Worm (Caenorhabditis elegans) whole organism, L1 larva: ENCODE results near the gene cyp-13A1.

ENCODE experiments used
- lin-35 ChIP-seq, 2 experiments: fragments of 150-350 bp; optimal IDR thresholded peaks; 2 replicates each; lab custom pipeline; 2014; ENCODE audit warnings: missing biosample characterization in 2 of 2, missing genetic modification characterization in 2 of 2, missing genetic modification reagents in 2 of 2
- lsy-2 ChIP-seq, 2 experiments: fragments of 150-350 bp; optimal IDR thresholded peaks; 2 replicates each; lab custom pipeline; 2014; ENCODE audit warnings: missing biosample characterization in 2 of 2, missing genetic modification characterization in 2 of 2
- mab-9 ChIP-seq: fragments of 200-800 bp; sonication (Bioruptor generic); IDR thresholded peaks from 2 replicates; pipeline ENCODE4 v1.3.6; 2022; ENCODE audit warnings: missing genetic modification reagents, missing genetic modification characterization, missing compliant biosample characterization
- mep-1 ChIP-seq: fragments of 150-350 bp; optimal IDR thresholded peaks from 2 replicates; lab custom pipeline; 2014; ENCODE audit warnings: missing biosample characterization, missing genetic modification characterization
- nhr-11 ChIP-seq: fragments of 150-350 bp; optimal IDR thresholded peaks from 2 replicates; lab custom pipeline; 2014; ENCODE audit warnings: missing biosample characterization, missing genetic modification characterization
- nhr-76 ChIP-seq: sonication (generic microtip); optimal IDR thresholded peaks from 2 replicates; lab custom pipeline; 2017; ENCODE audit warnings: missing biosample characterization, missing genetic modification characterization
- pqm-1 ChIP-seq: sonication (generic microtip); optimal IDR thresholded peaks from 3 replicates; lab custom pipeline; 2017; ENCODE audit warnings: missing biosample characterization, missing genetic modification characterization
- zag-1 ChIP-seq: fragments of 150-350 bp; optimal IDR thresholded peaks from 2 replicates; lab custom pipeline; 2014; ENCODE audit warnings: missing biosample characterization, missing genetic modification characterization
- ztf-11 ChIP-seq, 2 experiments: sonication (generic microtip); optimal IDR thresholded peaks; 2 replicates each; lab custom pipeline; 2016 to 2017; ENCODE audit warnings: missing genetic modification characterization in 2 of 2, missing biosample characterization in 1 of 2, missing compliant biosample characterization in 1 of 2

DNA sequence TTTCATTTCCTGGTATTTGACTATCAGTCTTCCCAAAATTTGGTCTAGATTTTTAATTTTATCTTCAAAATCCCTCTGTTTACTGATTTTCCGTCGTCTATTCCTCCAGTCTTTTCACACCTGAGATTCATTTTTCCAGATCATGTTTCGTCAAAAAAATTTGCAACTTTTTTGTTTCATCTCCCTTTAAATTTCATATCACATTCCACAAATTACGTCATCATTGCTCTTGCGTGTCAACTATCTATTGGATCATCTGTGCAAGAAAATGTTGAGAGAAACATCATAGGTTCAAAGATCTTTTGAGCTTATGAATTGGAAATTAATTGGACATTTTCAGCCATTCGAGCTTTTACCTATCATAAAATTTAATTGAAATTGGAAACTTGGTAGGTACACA lies 22.4 kb downstream of the cyp-13A1 start:
- TF ChIP-seq lsy-2 (tag; optimal IDR thresholded peaks at IDR 0.05; lab: Kevin White, UChicago), result no peak
- TF ChIP-seq pqm-1, result no peak
- TF ChIP-seq nhr-11 (tag; lab: Kevin White, UChicago), result no peak
- no peak for TF ChIP-seq ztf-11 (tag; optimal IDR thresholded peaks at IDR 0.05; lab: Kevin White, UChicago)
- no peak for TF ChIP-seq zag-1 (tag; lab: Kevin White, UChicago)
- no peak for TF ChIP-seq nhr-76 (tag; lab: Kevin White, UChicago)
- no peak for TF ChIP-seq lin-35 (GFP tag; optimal IDR thresholded peaks at IDR 0.05; lab: Kevin White, UChicago)
- TF ChIP-seq mep-1 (tag; lab: Kevin White, UChicago), result no peak
- no peak for TF ChIP-seq mab-9 (GFP tag; lab: Robert Waterston, UW)
